Worm (Caenorhabditis elegans): ENCODE data around the gene dhhc-14.

The dhhc-14 gene

DNA sequence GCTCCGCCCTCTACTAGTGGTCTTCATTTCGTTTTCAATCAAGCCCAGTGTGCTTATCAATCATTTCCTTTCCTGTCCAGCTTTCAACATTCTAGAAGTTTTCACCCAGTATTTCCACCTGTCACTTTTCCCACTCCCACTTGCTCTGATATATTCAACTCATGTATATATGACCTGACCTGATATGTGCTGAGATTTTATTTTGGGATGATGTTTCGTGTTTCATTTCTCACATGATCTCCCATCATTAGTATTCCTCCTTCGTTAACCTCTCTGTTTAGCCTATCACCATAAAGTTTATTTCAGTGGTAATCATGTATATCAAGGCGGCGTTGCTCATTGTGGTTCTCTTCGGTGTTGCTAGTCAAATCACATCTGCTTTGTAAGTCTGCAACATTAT, 40.8 kb downstream of the dhhc-14 start, which contains the start of gene nlp-7:
nlp-7 (plus strand) TSS at position 301 of the 400 bp plus-strand sequence.
- no peak for TF ChIP-seq sea-2 (GFP tag; optimal IDR thresholded peaks at IDR 0.05)
- no peak for TF ChIP-seq aly-2 (tag; optimal IDR thresholded peaks at IDR 0.05)
- no peak for TF ChIP-seq ceh-82 (tag; optimal IDR thresholded peaks at IDR 0.05)
- no peak for TF ChIP-seq tbx-2 (tag; optimal IDR thresholded peaks at IDR 0.05)
- no peak for TF ChIP-seq mml-1 (tag; optimal IDR thresholded peaks at IDR 0.05)
- no peak for TF ChIP-seq lsy-12 (tag; optimal IDR thresholded peaks at IDR 0.05)
- TF ChIP-seq fos-1 (tag; optimal IDR thresholded peaks at IDR 0.05), result no peak
- no peak for TF ChIP-seq mdl-1 (tag; optimal IDR thresholded peaks at IDR 0.05)
- TF ChIP-seq nhr-12 (tag; optimal IDR thresholded peaks at IDR 0.05), result no peak
- TF ChIP-seq daf-12 (tag; optimal IDR thresholded peaks at IDR 0.05), result no peak
- TF ChIP-seq nhr-43 (tag; optimal IDR thresholded peaks at IDR 0.05; ENCODE audit: poor library complexity, severe bottlenecking), result no peak
- TF ChIP-seq hmg-11 (tag; optimal IDR thresholded peaks at IDR 0.05), result no peak
- no peak for TF ChIP-seq elt-3 (tag; optimal IDR thresholded peaks at IDR 0.05)
- TF ChIP-seq nhr-23 (tag; optimal IDR thresholded peaks at IDR 0.05), result no peak

ce11 chrX:8597647-8598046, 45.6 kb downstream of the dhhc-14 start, which contains the start of gene F18E9.7:
Gene F18E9.7, minus strand, starts transcription at chrX:8597747.
- TF ChIP-seq fkh-2 (tag; optimal IDR thresholded peaks at IDR 0.05), result no peak
- no peak for TF ChIP-seq skn-1 (tag; optimal IDR thresholded peaks at IDR 0.05)
- TF ChIP-seq pha-4 (tag; optimal IDR thresholded peaks at IDR 0.05), result no peak
- no peak for TF ChIP-seq elt-1 (tag; optimal IDR thresholded peaks at IDR 0.05)
- no peak for TF ChIP-seq nhr-28 (tag; optimal IDR thresholded peaks at IDR 0.05)
- TF ChIP-seq ceh-82 (tag; optimal IDR thresholded peaks at IDR 0.05), result no peak
- no peak for TF ChIP-seq nhr-237 (tag; optimal IDR thresholded peaks at IDR 0.05)
- no peak for TF ChIP-seq fkh-10 (GFP tag; optimal IDR thresholded peaks at IDR 0.05)
- TF ChIP-seq ama-1 (optimal IDR thresholded peaks at IDR 0.05), result no peak
- no peak for TF ChIP-seq ceh-9 (tag; optimal IDR thresholded peaks at IDR 0.05)

ce11 chrX:8598491-8598890, 46.4 kb downstream of the dhhc-14 start:
- no peak for TF ChIP-seq nhr-76 (tag; optimal IDR thresholded peaks at IDR 0.05)
- TF ChIP-seq ceh-28 (tag; optimal IDR thresholded peaks at IDR 0.05), result no peak
- TF ChIP-seq sea-2 (GFP tag; optimal IDR thresholded peaks at IDR 0.05), result no peak
- TF ChIP-seq ceh-82 (tag; optimal IDR thresholded peaks at IDR 0.05), result no peak
- no peak for TF ChIP-seq hmg-11 (tag; optimal IDR thresholded peaks at IDR 0.05)
- TF ChIP-seq lin-39 (tag; optimal IDR thresholded peaks at IDR 0.05), result no peak
- no peak for TF ChIP-seq egl-27 (tag; optimal IDR thresholded peaks at IDR 0.05)
- no peak for TF ChIP-seq aly-2 (tag; optimal IDR thresholded peaks at IDR 0.05)
- TF ChIP-seq unc-62 (GFP tag; optimal IDR thresholded peaks at IDR 0.05), result no peak
- no peak for TF ChIP-seq snpc-4 (tag; optimal IDR thresholded peaks at IDR 0.05)

ce11 chrX:8599725-8600124, 47.6 kb downstream of the dhhc-14 start:
- TF ChIP-seq sea-2 (GFP tag; optimal IDR thresholded peaks at IDR 0.05), result no peak
- TF ChIP-seq nhr-237 (tag; optimal IDR thresholded peaks at IDR 0.05), result no peak
- TF ChIP-seq ztf-4 (tag; optimal IDR thresholded peaks at IDR 0.05), result no peak
- no peak for TF ChIP-seq fkh-10 (GFP tag; optimal IDR thresholded peaks at IDR 0.05)
- TF ChIP-seq elt-2 (tag; optimal IDR thresholded peaks at IDR 0.05), result no peak
- TF ChIP-seq snpc-4 (tag; optimal IDR thresholded peaks at IDR 0.05), result no peak
- no peak for TF ChIP-seq mdl-1 (tag; optimal IDR thresholded peaks at IDR 0.05)
- TF ChIP-seq jun-1 (tag; optimal IDR thresholded peaks at IDR 0.05), result no peak
- no peak for TF ChIP-seq mml-1 (tag; optimal IDR thresholded peaks at IDR 0.05)
- no peak for TF ChIP-seq R02D3.7 (tag; optimal IDR thresholded peaks at IDR 0.05)
- TF ChIP-seq zag-1 (tag; optimal IDR thresholded peaks at IDR 0.05), result no peak
- no peak for TF ChIP-seq ceh-9 (tag; optimal IDR thresholded peaks at IDR 0.05)
- TF ChIP-seq fos-1 (tag; optimal IDR thresholded peaks at IDR 0.05), result no peak
- no peak for TF ChIP-seq hmg-11 (tag; optimal IDR thresholded peaks at IDR 0.05)

DNA sequence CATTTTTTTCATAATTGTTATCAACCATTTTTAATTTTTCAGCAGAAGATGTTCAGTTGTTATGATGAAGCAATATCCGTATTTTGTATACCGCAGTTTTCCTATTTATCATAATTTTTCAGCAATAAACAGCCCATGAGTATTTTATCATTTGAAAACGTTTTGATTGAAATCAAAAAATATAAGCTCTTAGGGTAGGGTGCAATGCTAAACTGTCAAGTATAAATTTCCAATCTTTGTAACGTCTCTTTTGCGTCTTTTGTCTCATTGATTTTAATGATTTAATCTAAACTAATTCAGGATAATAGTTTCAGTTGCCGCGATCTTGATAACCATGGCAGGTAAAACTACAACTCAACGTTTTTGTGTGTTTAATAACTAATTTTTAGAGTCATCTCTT, 49.2 kb downstream of the dhhc-14 start, which contains the start of gene F18E9.1:
F18E9.1 (plus strand) TSS at position 301 of the 400 bp plus-strand sequence.
- TF ChIP-seq skn-1 (tag; optimal IDR thresholded peaks at IDR 0.05), result no peak
- TF ChIP-seq lin-15B (tag; optimal IDR thresholded peaks at IDR 0.05), result no peak
- no peak for TF ChIP-seq mml-1 (tag; optimal IDR thresholded peaks at IDR 0.05)
- TF ChIP-seq ama-1 (optimal IDR thresholded peaks at IDR 0.05), result no peak
- TF ChIP-seq nhr-11 (tag; optimal IDR thresholded peaks at IDR 0.05), result no peak
- TF ChIP-seq pqm-1 (tag; optimal IDR thresholded peaks at IDR 0.05), result no peak
- no peak for TF ChIP-seq R02D3.7 (tag; optimal IDR thresholded peaks at IDR 0.05)
- TF ChIP-seq ZK546.5 (tag; optimal IDR thresholded peaks at IDR 0.05), result no peak
- TF ChIP-seq eor-1 (tag; optimal IDR thresholded peaks at IDR 0.05), result no peak
- TF ChIP-seq unc-39 (tag; optimal IDR thresholded peaks at IDR 0.05), result no peak
- no peak for TF ChIP-seq egl-27 (tag; optimal IDR thresholded peaks at IDR 0.05)
- TF ChIP-seq nhr-12 (tag; optimal IDR thresholded peaks at IDR 0.05), result no peak
- TF ChIP-seq ceh-28 (tag; optimal IDR thresholded peaks at IDR 0.05), result no peak
- TF ChIP-seq pha-4 (tag; optimal IDR thresholded peaks at IDR 0.05), result no peak
- TF ChIP-seq nhr-43 (tag; optimal IDR thresholded peaks at IDR 0.05; ENCODE audit: poor library complexity, severe bottlenecking), result no peak
- no peak for TF ChIP-seq snpc-4 (tag; optimal IDR thresholded peaks at IDR 0.05)
- no peak for TF ChIP-seq ceh-82 (tag; optimal IDR thresholded peaks at IDR 0.05)
- TF ChIP-seq nhr-237 (tag; optimal IDR thresholded peaks at IDR 0.05), result no peak
- TF ChIP-seq nhr-25 (tag; optimal IDR thresholded peaks at IDR 0.05), result no peak
- TF ChIP-seq ceh-9 (tag; optimal IDR thresholded peaks at IDR 0.05), result no peak
